Fruit fly (Drosophila melanogaster) whole organism, pupa: ENCODE results near the gene RpL36A.

Experiments used
- CG10348 ChIP-seq: fragments of 200-800 bp; sonication (Bioruptor generic); IDR thresholded peaks from 2 replicates; pipeline ENCODE4 v1.3.6; 2022; ENCODE audit warnings: missing biosample characterization, missing genetic modification characterization
- CG12605 ChIP-seq: fragments of 200-800 bp; sonication (Bioruptor generic); IDR thresholded peaks from 2 replicates; pipeline ENCODE4 v1.3.6; 2022; ENCODE audit warnings: missing biosample characterization, missing genetic modification characterization
- CG13204 ChIP-seq: fragments of 200-800 bp; sonication (Bioruptor generic); optimal IDR thresholded peaks from 2 replicates; lab custom pipeline; 2018; ENCODE audit warnings: missing biosample characterization, mild to moderate bottlenecking, missing genetic modification characterization, moderate library complexity
- CG14655 ChIP-seq: fragments of 200-800 bp; sonication (Bioruptor generic); optimal IDR thresholded peaks from 3 replicates; lab custom pipeline; 2017; ENCODE audit warnings: mild to moderate bottlenecking, missing biosample characterization, missing genetic modification reagents, missing genetic modification characterization
- CG15710 ChIP-seq: fragments of 200-800 bp; sonication (Bioruptor generic); optimal IDR thresholded peaks from 2 replicates; lab custom pipeline; 2018; ENCODE audit warnings: missing biosample characterization, mild to moderate bottlenecking, missing genetic modification characterization, moderate library complexity
- CG17806 ChIP-seq: fragments of 200-800 bp; sonication (Bioruptor generic); optimal IDR thresholded peaks from 2 replicates; lab custom pipeline; 2018; ENCODE audit warnings: missing biosample characterization, mild to moderate bottlenecking, missing genetic modification characterization, moderate library complexity
- CG32121 ChIP-seq: fragments of 200-800 bp; sonication (Bioruptor generic); IDR thresholded peaks from 2 replicates; pipeline ENCODE4 v1.3.6; 2022; ENCODE audit warnings: missing biosample characterization, missing genetic modification characterization
- CG34367 ChIP-seq: fragments of 200-800 bp; sonication (Bioruptor generic); optimal IDR thresholded peaks from 2 replicates; lab custom pipeline; 2018; ENCODE audit warnings: missing biosample characterization, mild to moderate bottlenecking, missing genetic modification characterization
- CG4496 ChIP-seq: fragments of 200-800 bp; sonication (Bioruptor generic); IDR thresholded peaks from 3 replicates; pipeline ENCODE4 v1.3.6; 2022; ENCODE audit warnings: missing biosample characterization, missing genetic modification characterization
- CG8159 ChIP-seq: fragments of 200-800 bp; sonication (Bioruptor generic); optimal IDR thresholded peaks from 3 replicates; lab custom pipeline; 2018; ENCODE audit warnings: missing biosample characterization, mild to moderate bottlenecking, missing genetic modification characterization, moderate library complexity
- CG8301 ChIP-seq: fragments of 200-800 bp; sonication (Bioruptor generic); optimal IDR thresholded peaks from 2 replicates; lab custom pipeline; 2018; ENCODE audit warnings: missing biosample characterization, mild to moderate bottlenecking, missing genetic modification characterization
- CG9948 ChIP-seq: fragments of 200-800 bp; sonication (Bioruptor generic); optimal IDR thresholded peaks from 2 replicates; lab custom pipeline; 2018; ENCODE audit warnings: missing biosample characterization, mild to moderate bottlenecking, missing genetic modification characterization, moderate library complexity
- D1 ChIP-seq: fragments of 200-800 bp; sonication (Bioruptor generic); optimal IDR thresholded peaks from 2 replicates; lab custom pipeline; 2018; ENCODE audit warnings: missing biosample characterization, mild to moderate bottlenecking, missing genetic modification characterization, moderate library complexity
- EcR ChIP-seq: fragments of 200-800 bp; sonication (Bioruptor generic); optimal IDR thresholded peaks from 3 replicates; lab custom pipeline; 2019; ENCODE audit warnings: missing biosample characterization, missing genetic modification characterization, mild to moderate bottlenecking, moderate library complexity, missing genetic modification reagents
- Ets98B ChIP-seq: fragments of 200-800 bp; sonication (Bioruptor generic); IDR thresholded peaks from 2 replicates; pipeline ENCODE4 v1.3.6; 2022; ENCODE audit warnings: missing biosample characterization, missing genetic modification characterization
- Pif1A ChIP-seq: fragments of 200-800 bp; sonication (Bioruptor generic); optimal IDR thresholded peaks from 3 replicates; lab custom pipeline; 2016; ENCODE audit warnings: missing biosample characterization, missing genetic modification characterization
- Pif1B ChIP-seq: fragments of 200-800 bp; sonication (Bioruptor generic); optimal IDR thresholded peaks from 3 replicates; lab custom pipeline; 2016; ENCODE audit warnings: missing biosample characterization, missing genetic modification characterization
- Snoo ChIP-seq: fragments of 200-800 bp; sonication (Bioruptor generic); optimal IDR thresholded peaks from 3 replicates; lab custom pipeline; 2017; ENCODE audit warnings: missing biosample characterization, mild to moderate bottlenecking, missing genetic modification characterization, inconsistent platforms
- fd96Ca ChIP-seq: fragments of 200-800 bp; sonication (Bioruptor generic); IDR thresholded peaks from 3 replicates; pipeline ENCODE4 v1.3.6; 2022; ENCODE audit warnings: missing biosample characterization, missing genetic modification characterization
- gl ChIP-seq: fragments of 200-800 bp; sonication (Bioruptor generic); optimal IDR thresholded peaks from 2 replicates; lab custom pipeline; 2018; ENCODE audit warnings: missing biosample characterization, mild to moderate bottlenecking, missing genetic modification characterization
- rn ChIP-seq: fragments of 200-800 bp; sonication (Bioruptor generic); IDR thresholded peaks from 2 replicates; pipeline ENCODE4 v1.3.6; 2022; ENCODE audit warnings: missing biosample characterization, missing genetic modification characterization

Gene RpL36A

DNA sequence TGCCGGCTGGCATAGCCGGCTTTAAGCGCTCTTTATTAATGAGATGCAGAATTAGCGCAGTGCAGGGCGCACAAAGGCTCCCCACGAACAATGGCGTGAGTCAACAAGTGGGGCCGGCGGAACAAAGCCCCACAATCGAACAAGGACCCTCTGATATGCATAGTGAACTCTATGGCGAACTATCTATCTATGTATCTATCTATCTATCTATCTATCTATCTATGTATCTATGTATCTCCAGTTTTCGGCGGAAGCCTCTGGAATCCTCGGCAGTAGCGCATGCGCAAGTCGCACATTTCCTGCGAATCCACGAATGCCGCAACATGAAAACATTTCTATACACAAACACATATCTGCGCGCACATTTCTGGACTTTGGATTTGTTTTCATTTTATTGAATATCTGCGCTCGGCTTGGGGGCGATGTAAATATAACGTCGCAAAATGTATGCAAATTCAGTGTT lies 42.1 kb downstream of the RpL36A start:
- TF ChIP-seq D1 (tag; lab: Kevin White, UChicago) (peak; percentile 80), CG32121 (GFP tag; lab: Robert Waterston, UW) (peak; percentile 92), CG17806 (tag; lab: Kevin White, UChicago) (peak; percentile 93), CG14655 (GFP tag; lab: Kevin White, UChicago) (peak; percentile 98), Pif1B (GFP tag; lab: Kevin White, UChicago) (peak; percentile 92), gl (tag; lab: Kevin White, UChicago) (peak; percentile 92), EcR (GFP tag; lab: Kevin White, UChicago) (peak; percentile 70), Snoo (peak; percentile 91), Pif1A (peak; percentile 86), CG9948 (peak; percentile 93), CG8301 (tag; lab: Kevin White, UChicago) (peak; percentile 97), CG34367 (tag; lab: Kevin White, UChicago) (peak; percentile 80), CG15710 (tag; lab: Kevin White, UChicago) (peak; percentile 85), fd96Ca (peak; percentile 95), rn (peak; percentile 78; the same call in 1 of the 2 replicates), CG13204 (GFP tag; lab: Kevin White, UChicago) (peak; percentile 83), CG8159 (tag; lab: Kevin White, UChicago) (peak; percentile 90), CG10348 (GFP tag; lab: Robert Waterston, UW) (peak; percentile 87), Ets98B (peak; percentile 89), CG4496 (GFP tag; lab: Robert Waterston, UW) (peak; percentile 93), CG12605 (GFP tag; lab: Robert Waterston, UW) (peak; percentile 83)

DNA sequence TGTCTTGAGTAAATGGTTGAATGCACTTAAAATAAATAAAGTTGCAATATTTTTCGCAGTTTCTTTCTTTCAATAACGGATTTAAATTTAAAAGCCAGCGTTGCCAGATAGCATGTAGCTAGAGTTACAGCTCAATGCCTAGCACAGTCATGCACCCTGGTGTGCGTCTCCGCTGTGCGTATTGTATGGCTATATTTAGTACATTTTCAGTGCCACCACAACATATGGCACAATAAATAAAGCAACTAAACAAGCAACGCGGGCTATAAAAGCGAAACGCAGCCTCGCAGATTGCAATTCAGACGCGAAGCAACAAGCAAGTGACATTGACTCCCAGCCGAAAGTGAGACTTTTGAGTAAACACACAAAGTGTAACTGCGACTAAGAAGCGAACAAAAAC lies 44.1 kb downstream of the RpL36A start, which contains the start of gene Sirup:
Gene Sirup, plus strand, starts transcription at position 215 of the 400 bp plus-strand sequence.
- TF ChIP-seq CG12605 (GFP tag; lab: Robert Waterston, UW) (peak; percentile 75), CG14655 (GFP tag; lab: Kevin White, UChicago) (no peak), Pif1A (peak; percentile 48), CG13204 (GFP tag; lab: Kevin White, UChicago) (peak; percentile 0), CG17806 (tag; lab: Kevin White, UChicago) (no peak), Ets98B (peak; percentile 59; the same call in 1 of the 2 replicates), CG8301 (tag; lab: Kevin White, UChicago) (no peak), Snoo (peak; percentile 4), CG8159 (tag; lab: Kevin White, UChicago) (no peak), CG9948 (no peak), CG32121 (GFP tag; lab: Robert Waterston, UW) (peak; percentile 42; the same call in 1 of the 2 replicates), gl (tag; lab: Kevin White, UChicago) (peak; percentile 9), CG34367 (tag; lab: Kevin White, UChicago) (peak; percentile 10), Pif1B (GFP tag; lab: Kevin White, UChicago) (peak; percentile 16), CG4496 (GFP tag; lab: Robert Waterston, UW) (0 out of 3 replicates have a peak, but pooled peaks have one; percentile 36), EcR (GFP tag; lab: Kevin White, UChicago) (peak; percentile 36), fd96Ca (no peak), CG15710 (tag; lab: Kevin White, UChicago) (peak; percentile 11), D1 (tag; lab: Kevin White, UChicago) (peak; percentile 59)

DNA sequence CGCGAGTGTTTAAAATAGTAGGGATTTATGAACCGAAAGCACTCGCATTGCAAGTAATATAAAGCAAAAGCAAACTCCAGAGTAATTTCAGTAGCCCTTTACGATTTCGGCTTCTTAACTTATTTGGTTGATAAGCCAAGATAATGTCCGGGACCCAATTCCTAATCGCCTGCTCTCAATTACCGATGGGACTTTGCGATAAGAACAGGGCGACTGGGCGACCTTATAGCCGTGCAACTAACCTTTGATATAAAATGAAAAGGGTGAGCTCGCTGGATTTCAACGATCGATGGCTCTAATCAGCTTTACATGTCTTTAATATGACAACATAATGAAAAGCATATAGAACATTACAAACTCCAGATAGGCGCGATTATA lies 44.6 kb downstream of the RpL36A start, which contains the start of gene CG7227:
Gene CG7227, minus strand, starts transcription at position 72 of the 378 bp plus-strand sequence.
- TF ChIP-seq CG34367 (tag; lab: Kevin White, UChicago) = no peak
- TF ChIP-seq EcR (GFP tag; lab: Kevin White, UChicago) = no peak
- no peak for TF ChIP-seq rn
- TF ChIP-seq CG12605 (GFP tag; lab: Robert Waterston, UW) = no peak

DNA sequence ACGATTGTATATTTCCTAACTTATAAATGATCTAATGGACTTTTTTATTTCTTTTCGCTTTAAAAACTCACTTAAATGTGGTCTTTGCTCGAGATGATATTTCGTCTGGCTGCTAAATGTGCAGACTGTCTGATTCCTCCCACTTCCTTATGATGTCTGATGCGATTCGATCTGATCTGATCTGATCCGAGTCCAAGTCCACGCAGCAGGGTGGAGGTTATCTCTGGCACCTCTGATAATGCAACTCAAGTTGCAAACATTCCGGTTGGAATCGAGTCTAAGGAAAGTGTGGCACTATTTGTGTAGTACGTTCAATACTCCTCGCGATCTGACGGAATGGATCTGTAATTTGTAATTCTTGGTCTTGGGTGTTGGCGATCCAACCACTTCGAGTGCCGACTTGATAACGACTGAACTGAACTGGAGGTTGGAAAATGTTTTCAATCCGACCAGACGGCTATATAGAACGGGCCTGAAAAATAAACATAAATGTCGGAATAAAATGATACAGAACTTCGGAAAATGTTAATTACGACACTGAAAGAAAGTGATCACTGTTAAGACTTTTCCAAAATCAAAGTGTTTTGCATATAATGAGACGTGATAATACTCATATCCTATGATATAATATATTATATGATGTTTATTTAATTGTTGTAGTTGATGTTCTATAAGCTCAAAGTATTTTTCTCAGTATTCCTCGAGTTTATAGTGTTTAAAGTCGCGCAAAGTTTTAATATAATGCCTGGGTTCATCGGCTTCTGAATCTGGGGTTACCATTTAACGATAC lies 45.2 kb downstream of the RpL36A start:
- TF ChIP-seq CG12605 (GFP tag; lab: Robert Waterston, UW) (0 out of 2 replicates have a peak, but pooled peaks have one; percentile 16), CG8159 (tag; lab: Kevin White, UChicago) (peak; percentile 74), fd96Ca (no peak), CG17806 (tag; lab: Kevin White, UChicago) (peak; percentile 64), CG15710 (tag; lab: Kevin White, UChicago) (peak; percentile 33), Pif1A (no peak), CG13204 (GFP tag; lab: Kevin White, UChicago) (no peak), CG9948 (peak; percentile 43), D1 (tag; lab: Kevin White, UChicago) (no peak), EcR (GFP tag; lab: Kevin White, UChicago) (peak; percentile 21), CG14655 (GFP tag; lab: Kevin White, UChicago) (peak; percentile 67), CG8301 (tag; lab: Kevin White, UChicago) (peak; percentile 53), CG34367 (tag; lab: Kevin White, UChicago) (peak; percentile 39), CG32121 (GFP tag; lab: Robert Waterston, UW) (peak; percentile 52; the same call in 1 of the 2 replicates), Ets98B (no peak; the same call in 1 of the 2 replicates)
